Worm (Caenorhabditis elegans): Measurements from ENCODE around the gene ZK856.14.

ZK856.14 gene

ce11 chrV:10216724-10217123 lies at the start of gene ZK856.14:
Gene ZK856.14, plus strand, starts transcription at chrV:10217024.
- TF ChIP-seq Y95B8A.8 (GFP tag; IDR thresholded peaks at IDR 0.05) (no peak), hmg-1.2 (GFP tag; IDR thresholded peaks at IDR 0.05) (no peak), ama-1 (optimal IDR thresholded peaks at IDR 0.05) (no peak), ama-1 (GFP tag; optimal IDR thresholded peaks at IDR 0.05) (no peak), madf-10 (tag; optimal IDR thresholded peaks at IDR 0.05) (no peak), ceh-100 (GFP tag; IDR thresholded peaks at IDR 0.05) (no peak), unc-130 (GFP tag; optimal IDR thresholded peaks at IDR 0.05) (no peak), zfh-2 (GFP tag; conservative IDR thresholded peaks at IDR 0.05) (no peak), hmg-20 (GFP tag; IDR thresholded peaks at IDR 0.05) (no peak), tlf-1 (GFP tag; optimal IDR thresholded peaks at IDR 0.05) (no peak), D2030.7 (GFP tag; IDR thresholded peaks at IDR 0.05) (no peak), bed-1 (GFP tag; IDR thresholded peaks at IDR 0.05) (no peak), gei-17 (GFP tag; optimal IDR thresholded peaks at IDR 0.05) (no peak), bed-2 (GFP tag; IDR thresholded peaks at IDR 0.05) (no peak), lag-1 (GFP tag; IDR thresholded peaks at IDR 0.05) (no peak), let-607 (tag; optimal IDR thresholded peaks at IDR 0.05) (no peak), ekl-4 (GFP tag; IDR thresholded peaks at IDR 0.05) (no peak), let-526 (GFP tag; IDR thresholded peaks at IDR 0.05) (no peak), Y53G8AR.9 (GFP tag; conservative IDR thresholded peaks at IDR 0.05) (no peak), B0035.1 (tag; optimal IDR thresholded peaks at IDR 0.05) (no peak)

- TF ChIP-seq ama-1 (optimal IDR thresholded peaks at IDR 0.05) (no peak), ama-1 (GFP tag; optimal IDR thresholded peaks at IDR 0.05) (no peak), F39B2.1 (GFP tag; IDR thresholded peaks at IDR 0.05) (no peak), cebp-1 (GFP tag; IDR thresholded peaks at IDR 0.05) (no peak), cebp-1 (tag; optimal IDR thresholded peaks at IDR 0.05) (peak; percentile 1), lin-35 (GFP tag; optimal IDR thresholded peaks at IDR 0.05) (peak in 1 of 3 experiments; percentile 18), lin-40 (tag; optimal IDR thresholded peaks at IDR 0.05) (peak; percentile 5)
Observed at ce11 chrV:10168870-10169269, 48.0 kb upstream of the ZK856.14 start.

- no peak for TF ChIP-seq sea-2 (GFP tag; IDR thresholded peaks at IDR 0.05)
- TF ChIP-seq aptf-3 (GFP tag; IDR thresholded peaks at IDR 0.05) = no peak
- no peak for TF ChIP-seq zfh-2 (GFP tag; conservative IDR thresholded peaks at IDR 0.05)
- no peak for TF ChIP-seq ceh-79 (tag; optimal IDR thresholded peaks at IDR 0.05)
- TF ChIP-seq nfyb-1 (GFP tag; IDR thresholded peaks at IDR 0.05) = no peak
- TF ChIP-seq hlh-26 (GFP tag; conservative IDR thresholded peaks at IDR 0.05) = no peak
- no peak for TF ChIP-seq ceh-91 (GFP tag; IDR thresholded peaks at IDR 0.05)
- no peak for TF ChIP-seq ccch-3 (GFP tag; optimal IDR thresholded peaks at IDR 0.05)
- TF ChIP-seq hmg-1.2 (GFP tag; IDR thresholded peaks at IDR 0.05) = no peak
- no peak for TF ChIP-seq tbx-9 (tag; optimal IDR thresholded peaks at IDR 0.05; ENCODE audit: borderline replicate concordance)
- TF ChIP-seq ztf-25 (GFP tag; IDR thresholded peaks at IDR 0.05) = no peak
Observed at ce11 chrV:10173653-10174052, 43.2 kb upstream of the ZK856.14 start, which contains the start of gene egl-3. Gene egl-3, minus strand, starts transcription at chrV:10173753.

ce11 chrV:10174632-10175075 lies 42.2 kb upstream of the ZK856.14 start:
- TF ChIP-seq hlh-12 (tag; optimal IDR thresholded peaks at IDR 0.05) = no peak
- no peak for TF ChIP-seq mxl-1 (tag; optimal IDR thresholded peaks at IDR 0.05)
- TF ChIP-seq mes-4 (tag; optimal IDR thresholded peaks at IDR 0.05) = no peak
- no peak for TF ChIP-seq him-1 (tag; optimal IDR thresholded peaks at IDR 0.05)
- peak; percentile 85 for TF ChIP-seq atf-7 (tag; optimal IDR thresholded peaks at IDR 0.05)
- TF ChIP-seq lin-35 (GFP tag; optimal IDR thresholded peaks at IDR 0.05) = peak in 1 of 3 experiments; percentile 41
- TF ChIP-seq ztf-6 (GFP tag; IDR thresholded peaks at IDR 0.05) = no peak
- no peak for TF ChIP-seq ceh-58 (GFP tag; IDR thresholded peaks at IDR 0.05)
- no peak for TF ChIP-seq madf-3 (GFP tag; IDR thresholded peaks at IDR 0.05)
- no peak for TF ChIP-seq B0035.1 (tag; optimal IDR thresholded peaks at IDR 0.05)
- no peak for TF ChIP-seq egl-44 (GFP tag; IDR thresholded peaks at IDR 0.05)
- TF ChIP-seq nhr-80 (tag; optimal IDR thresholded peaks at IDR 0.05) = no peak
- no peak for TF ChIP-seq snpc-4 (GFP tag; optimal IDR thresholded peaks at IDR 0.05)
- peak in 1 of 4 experiments; percentile 5 for TF ChIP-seq snpc-4 (tag; optimal IDR thresholded peaks at IDR 0.05)
- no peak for TF ChIP-seq madf-8 (GFP tag; conservative IDR thresholded peaks at IDR 0.05)
- 0 out of 2 replicates have a peak, but pooled peaks have one; percentile 17 for TF ChIP-seq B0336.3 (GFP tag; IDR thresholded peaks at IDR 0.05)

All from whole organism, young adult.